Fruit fly (Drosophila melanogaster): Measurements from ENCODE around the gene CG43349.

Gene CG43349

DNA sequence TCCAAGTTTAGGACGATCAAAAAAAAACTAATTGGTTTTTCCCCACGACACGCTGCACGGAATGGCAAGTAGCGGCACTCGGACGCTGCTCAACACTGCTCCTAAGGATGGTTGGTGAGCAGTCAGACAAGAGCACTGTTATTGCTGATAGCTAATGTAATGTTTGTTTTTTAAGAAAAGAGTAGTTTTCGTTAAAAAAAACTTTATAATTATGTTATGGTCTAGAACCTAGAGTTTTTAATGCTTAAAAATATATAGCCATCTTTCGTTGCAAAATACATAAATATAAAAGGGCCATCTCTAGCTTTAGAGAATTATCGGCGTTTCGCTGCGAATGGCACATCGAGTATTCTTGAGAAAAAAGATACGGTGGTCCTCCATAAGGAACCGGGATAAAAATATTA is 27.3 kb upstream of the CG43349 start, which contains the start of the genes Charon and CG4887 (continued):
- peak; percentile 87 for TF ChIP-seq Abd-B (GFP tag; optimal IDR thresholded peaks at IDR 0.05)
- TF ChIP-seq Sry-δ (GFP tag; optimal IDR thresholded peaks at IDR 0.05): peak; percentile 96
- peak; percentile 90 for TF ChIP-seq CG13424 (tag; optimal IDR thresholded peaks at IDR 0.05)
- peak; percentile 67 for TF ChIP-seq CG9437 (GFP tag; optimal IDR thresholded peaks at IDR 0.05)
- TF ChIP-seq org-1 (GFP tag; optimal IDR thresholded peaks at IDR 0.05): peak; percentile 51
- peak; percentile 83 for TF ChIP-seq CG12744 (GFP tag; optimal IDR thresholded peaks at IDR 0.05)
- no peak for TF ChIP-seq crol (GFP tag; IDR thresholded peaks at IDR 0.05)
- peak; percentile 82 for TF ChIP-seq CG13624 (GFP tag; optimal IDR thresholded peaks at IDR 0.05)
- TF ChIP-seq CG32767 (GFP tag; IDR thresholded peaks at IDR 0.05): peak; percentile 49; the same call in 1 of the 2 replicates
- TF ChIP-seq chif (GFP tag; optimal IDR thresholded peaks at IDR 0.05): peak; percentile 75 to 84
- TF ChIP-seq dmrt99B (tag; optimal IDR thresholded peaks at IDR 0.05): no peak
- TF ChIP-seq ewg (GFP tag; optimal IDR thresholded peaks at IDR 0.05): peak; percentile 61
- TF ChIP-seq vfl (GFP tag; optimal IDR thresholded peaks at IDR 0.05): peak; percentile 80
- no peak for TF ChIP-seq sens-2 (GFP tag; IDR thresholded peaks at IDR 0.05)
- TF ChIP-seq CG16813 (GFP tag; IDR thresholded peaks at IDR 0.05; ENCODE audit: partially characterized antibody): peak; percentile 75
- TF ChIP-seq esg (GFP tag; conservative IDR thresholded peaks at IDR 0.05): peak; percentile 84
- peak; percentile 82 for TF ChIP-seq CG33557 (GFP tag; optimal IDR thresholded peaks at IDR 0.05)
- TF ChIP-seq Six4 (GFP tag; optimal IDR thresholded peaks at IDR 0.05): peak; percentile 75
- TF ChIP-seq Xrp1 (GFP tag; IDR thresholded peaks at IDR 0.05): peak; percentile 86
- peak; percentile 91 for TF ChIP-seq CHES-1-like (GFP tag; optimal IDR thresholded peaks at IDR 0.05)
- peak; percentile 87 for TF ChIP-seq sisA (GFP tag; IDR thresholded peaks at IDR 0.05)
- no peak for TF ChIP-seq Oli (tag; optimal IDR thresholded peaks at IDR 0.05)
- TF ChIP-seq Mad (GFP tag; optimal IDR thresholded peaks at IDR 0.05): peak; percentile 87
- peak; percentile 84 for TF ChIP-seq CG9609 (GFP tag; optimal IDR thresholded peaks at IDR 0.05)
- peak; percentile 53; the same call in 1 of the 2 replicates for TF ChIP-seq CG1024 (GFP tag; IDR thresholded peaks at IDR 0.05)
- TF ChIP-seq CG30020 (tag; optimal IDR thresholded peaks at IDR 0.05): no peak
- TF ChIP-seq lola (GFP tag; optimal IDR thresholded peaks at IDR 0.05): peak in 1 of 3 experiments; percentile 82
- TF ChIP-seq Sox102F (GFP tag; optimal IDR thresholded peaks at IDR 0.05): no peak
- peak; percentile 67 for TF ChIP-seq ERR (GFP tag; optimal IDR thresholded peaks at IDR 0.05)
- peak; percentile 41 for TF ChIP-seq ATbp (GFP tag; optimal IDR thresholded peaks at IDR 0.05)
- TF ChIP-seq ato (GFP tag; IDR thresholded peaks at IDR 0.05; ENCODE audit: partially characterized antibody): peak; percentile 25; the same call in 1 of the 2 replicates
- peak; percentile 80 for TF ChIP-seq Ssrp (tag; optimal IDR thresholded peaks at IDR 0.05)
- TF ChIP-seq Blimp-1 (GFP tag; optimal IDR thresholded peaks at IDR 0.05): no peak
- peak; percentile 71 for TF ChIP-seq Dek (tag; optimal IDR thresholded peaks at IDR 0.05)
- no peak for TF ChIP-seq Nf-YB (GFP tag; optimal IDR thresholded peaks at IDR 0.05)
- TF ChIP-seq CG31441 (GFP tag; IDR thresholded peaks at IDR 0.05): no peak
- TF ChIP-seq CG2889 (GFP tag; IDR thresholded peaks at IDR 0.05): peak; percentile 68
- no peak for TF ChIP-seq CG17359 (tag; optimal IDR thresholded peaks at IDR 0.05)
- TF ChIP-seq CG5953 (GFP tag; IDR thresholded peaks at IDR 0.05): peak; percentile 33; the same call in 1 of the 2 replicates
- TF ChIP-seq eyg (GFP tag; optimal IDR thresholded peaks at IDR 0.05): peak; percentile 70
- TF ChIP-seq h (optimal IDR thresholded peaks at IDR 0.05): no peak
- peak; percentile 63 for TF ChIP-seq Bgb (GFP tag; IDR thresholded peaks at IDR 0.05; ENCODE audit: partially characterized antibody)
- peak; percentile 55 for TF ChIP-seq pb (GFP tag; optimal IDR thresholded peaks at IDR 0.05)
- TF ChIP-seq CG4360 (GFP tag; IDR thresholded peaks at IDR 0.05): no peak
- no peak for TF ChIP-seq CG10321 (GFP tag; IDR thresholded peaks at IDR 0.05)
- 0 out of 2 replicates have a peak, but pooled peaks have one; percentile 26 for TF ChIP-seq stc (GFP tag; IDR thresholded peaks at IDR 0.05)
- TF ChIP-seq bowl (GFP tag; IDR thresholded peaks at IDR 0.05): no peak
- peak; percentile 43 for TF ChIP-seq CG17802 (tag; optimal IDR thresholded peaks at IDR 0.05)
- no peak for TF ChIP-seq Hr39 (optimal IDR thresholded peaks at IDR 0.05)
- peak; percentile 44 for TF ChIP-seq Deaf1 (tag; optimal IDR thresholded peaks at IDR 0.05)
- TF ChIP-seq Elba2 (GFP tag; optimal IDR thresholded peaks at IDR 0.05): peak; percentile 87

All from whole organism, embryonic.